Fruit fly (Drosophila melanogaster): Measurements from ENCODE around the gene CG32104.
A peak's percentile ranks its signal among the peaks of the same experiment; 100 is the strongest.

DNA sequence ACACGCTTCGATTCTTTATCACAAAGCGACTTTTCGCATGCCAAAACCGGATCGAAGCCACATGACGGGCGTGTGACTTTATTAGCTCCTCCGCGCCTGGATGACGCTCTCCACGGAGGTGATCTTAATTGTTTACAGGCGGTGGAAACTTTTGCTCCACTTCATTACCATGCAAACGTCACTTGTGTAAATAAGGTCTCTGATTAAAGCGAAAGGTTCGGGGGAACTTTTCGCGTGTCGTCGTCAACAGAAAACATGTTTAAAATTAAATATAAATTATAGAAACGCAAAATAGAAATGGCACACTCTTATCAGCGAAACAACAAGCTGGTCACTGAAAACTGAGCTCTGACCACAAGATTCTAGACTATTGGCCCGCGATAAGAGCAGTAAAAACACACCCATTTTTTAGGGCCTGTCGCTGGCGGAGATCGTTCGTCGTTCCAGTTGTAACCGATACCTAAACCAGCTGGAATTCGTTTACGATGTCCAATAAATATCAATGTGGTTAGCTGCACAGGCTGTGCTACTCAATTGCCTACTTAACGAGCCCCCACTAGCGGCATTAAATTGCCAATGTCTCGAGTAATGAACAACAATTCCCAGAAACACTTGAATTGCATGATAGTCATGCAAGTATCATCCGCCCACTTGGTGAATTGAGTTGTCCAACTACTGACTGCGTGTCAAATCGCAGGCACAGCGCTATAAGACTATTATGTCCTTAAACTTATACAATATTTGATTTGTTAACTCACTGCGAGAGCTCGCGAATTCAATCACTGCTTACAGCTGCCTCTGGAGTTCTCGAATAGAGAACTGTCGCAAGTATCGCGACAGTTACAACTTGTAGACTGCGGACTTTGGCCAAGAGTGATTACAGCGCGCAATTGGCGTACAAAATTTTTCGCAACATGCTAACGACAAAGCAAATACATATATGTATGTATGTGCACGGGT lies 10.5 kb upstream of the CG32104 start:
- TF ChIP-seq usp (GFP tag; optimal IDR thresholded peaks at IDR 0.05) (no peak), psq (GFP tag; optimal IDR thresholded peaks at IDR 0.05) (no peak), jim (GFP tag; optimal IDR thresholded peaks at IDR 0.05) (no peak), OdsH (GFP tag; optimal IDR thresholded peaks at IDR 0.05) (peak; percentile 7), Dif (GFP tag; optimal IDR thresholded peaks at IDR 0.05; ENCODE audit: partially characterized antibody) (no peak)

Data from whole organism, wandering third instar larva.